Worm (Caenorhabditis elegans): Measurements from ENCODE around the gene C45B2.6.

DNA sequence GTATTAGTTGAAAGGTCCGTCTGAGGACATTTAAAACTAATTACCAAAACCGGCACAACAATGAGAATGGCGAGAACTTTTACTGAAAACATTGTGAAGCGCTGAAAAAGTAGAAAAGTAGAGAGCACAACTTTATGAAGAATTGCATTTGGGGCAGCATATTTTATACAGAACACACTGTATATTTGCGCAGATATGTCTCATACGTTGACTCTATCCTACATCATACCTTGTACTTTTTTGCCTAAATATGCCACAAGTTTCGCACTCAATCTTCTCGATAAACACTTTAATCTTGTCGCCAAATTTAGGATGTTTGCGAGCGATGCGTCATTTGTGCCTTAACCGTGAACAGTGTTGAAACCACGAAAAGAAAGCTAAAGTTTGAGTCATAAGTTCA, 50.6 kb downstream of the C45B2.6 start, which contains the start of gene C15H9.11:
- TF ChIP-seq dao-5 (tag; optimal IDR thresholded peaks at IDR 0.05) (no peak), W03F9.2 (tag; optimal IDR thresholded peaks at IDR 0.05) (no peak)

Data from whole organism, L4/young adult.